Fruit fly (Drosophila melanogaster) whole organism, embryonic: ENCODE results near the gene Rab35.

Experiments used
- Adf1 ChIP-seq: fragments of 200-800 bp; sonication (Bioruptor generic); IDR thresholded peaks from 2 replicates; pipeline ENCODE4 v1.3.6; 2022; ENCODE audit warnings: missing biosample characterization, missing genetic modification characterization
- Atf3 ChIP-seq: fragments of 200-800 bp; sonication (Bioruptor generic); optimal IDR thresholded peaks from 3 replicates; lab custom pipeline; 2016; ENCODE audit warnings: missing biosample characterization, missing genetic modification characterization
- BEAF-32 ChIP-seq: fragments of 200-800 bp; sonication (Bioruptor generic); optimal IDR thresholded peaks from 3 replicates; lab custom pipeline; 2017; ENCODE audit warnings: missing biosample characterization, missing genetic modification characterization, mild to moderate bottlenecking, moderate library complexity, missing genetic modification reagents
- Bdp1 ChIP-seq: fragments of 200-800 bp; sonication (Bioruptor generic); optimal IDR thresholded peaks from 3 replicates; lab custom pipeline; 2016; ENCODE audit warnings: missing biosample characterization, missing genetic modification characterization
- CG10431 ChIP-seq: fragments of 200-800 bp; sonication (Bioruptor generic); optimal IDR thresholded peaks from 3 replicates; lab custom pipeline; 2018; ENCODE audit warnings: missing biosample characterization, mild to moderate bottlenecking, missing genetic modification characterization
- CG12659 ChIP-seq: fragments of 200-800 bp; sonication (Bioruptor generic); optimal IDR thresholded peaks from 3 replicates; lab custom pipeline; 2017; ENCODE audit warnings: mild to moderate bottlenecking, missing biosample characterization, missing genetic modification reagents, missing genetic modification characterization
- CG14667 ChIP-seq: fragments of 200-800 bp; sonication (Bioruptor generic); IDR thresholded peaks from 2 replicates; pipeline ENCODE4 v1.3.6; 2022; ENCODE audit warnings: missing biosample characterization, missing genetic modification characterization
- CG15073 ChIP-seq: fragments of 200-800 bp; sonication (Bioruptor generic); optimal IDR thresholded peaks from 2 replicates; lab custom pipeline; 2016; ENCODE audit warnings: missing biosample characterization, missing genetic modification characterization
- CG16779 ChIP-seq: fragments of 200-800 bp; sonication (Bioruptor generic); IDR thresholded peaks from 2 replicates; pipeline ENCODE4 v1.3.6; 2022; ENCODE audit warnings: missing biosample characterization, missing genetic modification characterization
- CG16813 ChIP-seq: fragments of 200-800 bp; sonication (Bioruptor generic); IDR thresholded peaks from 3 replicates; pipeline ENCODE4 v1.3.6; 2022; ENCODE audit warnings: missing biosample characterization, missing genetic modification characterization; ENCODE audit not compliant: partially characterized antibody
- CG17361 ChIP-seq: fragments of 200-800 bp; sonication (Bioruptor generic); IDR thresholded peaks from 3 replicates; pipeline ENCODE4 v1.3.6; 2022; ENCODE audit warnings: missing biosample characterization, missing genetic modification characterization
- CG17829 ChIP-seq: fragments of 200-800 bp; optimal IDR thresholded peaks from 2 replicates; lab custom pipeline; 2019; ENCODE audit warnings: missing biosample characterization, mild to moderate bottlenecking, missing genetic modification characterization, moderate library complexity
- CG18262 ChIP-seq: fragments of 200-800 bp; optimal IDR thresholded peaks from 3 replicates; lab custom pipeline; 2019; ENCODE audit warnings: missing biosample characterization, mild to moderate bottlenecking, missing genetic modification characterization, moderate library complexity
- CG30431 ChIP-seq: fragments of 200-800 bp; sonication (Bioruptor generic); optimal IDR thresholded peaks from 2 replicates; lab custom pipeline; 2017; ENCODE audit warnings: missing biosample characterization, missing genetic modification characterization
- CG31365 ChIP-seq: fragments of 200-800 bp; sonication (Bioruptor generic); optimal IDR thresholded peaks from 2 replicates; lab custom pipeline; 2018; ENCODE audit warnings: missing biosample characterization, mild to moderate bottlenecking, missing genetic modification characterization
- CG34376 ChIP-seq: fragments of 200-800 bp; sonication (Bioruptor generic); optimal IDR thresholded peaks from 2 replicates; lab custom pipeline; 2018; ENCODE audit warnings: missing biosample characterization, mild to moderate bottlenecking, missing genetic modification characterization
- CG4360 ChIP-seq: fragments of 200-800 bp; sonication (Bioruptor generic); IDR thresholded peaks from 2 replicates; pipeline ENCODE4 v1.3.6; 2022; ENCODE audit warnings: missing biosample characterization, missing genetic modification characterization
- CG4707 ChIP-seq: fragments of 200-800 bp; sonication (Bioruptor generic); optimal IDR thresholded peaks from 2 replicates; lab custom pipeline; 2018; ENCODE audit warnings: missing biosample characterization, mild to moderate bottlenecking, missing genetic modification characterization, moderate library complexity
- CG4820 ChIP-seq: fragments of 200-800 bp; sonication (Bioruptor generic); optimal IDR thresholded peaks from 3 replicates; lab custom pipeline; 2016; ENCODE audit warnings: missing biosample characterization, missing genetic modification characterization
- CG4854 ChIP-seq: fragments of 200-800 bp; sonication (Bioruptor generic); optimal IDR thresholded peaks from 2 replicates; lab custom pipeline; 2016; ENCODE audit warnings: missing biosample characterization, missing genetic modification characterization, inconsistent platforms
- CG6254 ChIP-seq: fragments of 200-800 bp; sonication (Bioruptor generic); optimal IDR thresholded peaks from 3 replicates; lab custom pipeline; 2017; ENCODE audit warnings: mild to moderate bottlenecking, missing biosample characterization, missing genetic modification reagents, missing genetic modification characterization
- CG6689 ChIP-seq: fragments of 200-800 bp; sonication (Bioruptor generic); IDR thresholded peaks from 2 replicates; pipeline ENCODE4 v1.3.6; 2022; ENCODE audit warnings: missing biosample characterization, missing genetic modification characterization
- Dfd ChIP-seq, 2 experiments: fragments of >200 bp; optimal IDR thresholded peaks; 2 replicates each; lab custom pipeline; 2017; ENCODE audit warnings: missing biosample characterization in 2 of 2, missing genetic modification characterization in 2 of 2
- Dip3 ChIP-seq: fragments of 200-800 bp; sonication (Bioruptor generic); optimal IDR thresholded peaks from 3 replicates; lab custom pipeline; 2016; ENCODE audit warnings: missing biosample characterization, missing genetic modification characterization
- Fer3 ChIP-seq: fragments of 200-800 bp; sonication (Bioruptor generic); optimal IDR thresholded peaks from 2 replicates; lab custom pipeline; 2018; ENCODE audit warnings: missing biosample characterization, mild to moderate bottlenecking, missing genetic modification characterization, moderate library complexity
- Gsc ChIP-seq: fragments of 200-800 bp; sonication (Bioruptor generic); IDR thresholded peaks from 2 replicates; pipeline ENCODE4 v1.3.6; 2022; ENCODE audit warnings: missing biosample characterization, missing genetic modification characterization
- H2.0 ChIP-seq: fragments of 200-800 bp; sonication (Bioruptor generic); IDR thresholded peaks from 2 replicates; pipeline ENCODE4 v1.3.6; 2022; ENCODE audit warnings: missing biosample characterization, missing genetic modification characterization
- HLH4C ChIP-seq: fragments of 200-800 bp; sonication (Bioruptor generic); IDR thresholded peaks from 3 replicates; pipeline ENCODE4 v1.3.6; 2022; ENCODE audit warnings: missing biosample characterization, missing genetic modification characterization; ENCODE audit not compliant: partially characterized antibody
- Hr51 ChIP-seq, 2 experiments: fragments of 200-800 bp; sonication (Bioruptor generic); optimal IDR thresholded peaks; 2 replicates in 1 of 2; 3 replicates in 1 of 2; lab custom pipeline; 2016 to 2018; ENCODE audit warnings: missing biosample characterization in 2 of 2, missing genetic modification characterization in 2 of 2, mild to moderate bottlenecking in 1 of 2, moderate library complexity in 1 of 2
- Hr78 ChIP-seq, 2 experiments: fragments of 200-800 bp in 1 of 2; fragments of >200 bp in 1 of 2; sonication (Bioruptor generic) in 1 of 2; optimal IDR thresholded peaks; 2 replicates each; lab custom pipeline; 2017 to 2019; ENCODE audit warnings: missing biosample characterization in 2 of 2, missing genetic modification characterization in 2 of 2, mild to moderate bottlenecking in 1 of 2, moderate library complexity in 1 of 2
- MESR4 ChIP-seq: fragments of 200-800 bp; sonication (Bioruptor generic); optimal IDR thresholded peaks from 2 replicates; lab custom pipeline; 2018; ENCODE audit warnings: missing biosample characterization, mild to moderate bottlenecking, missing genetic modification characterization, moderate library complexity
- Meics ChIP-seq: fragments of 200-800 bp; sonication (Bioruptor generic); optimal IDR thresholded peaks from 2 replicates; lab custom pipeline; 2017; ENCODE audit warnings: missing biosample characterization, mild to moderate bottlenecking, missing genetic modification characterization
- Myb ChIP-seq: fragments of 200-800 bp; sonication (Bioruptor generic); optimal IDR thresholded peaks from 2 replicates; lab custom pipeline; 2016; ENCODE audit warnings: missing biosample characterization, missing genetic modification characterization
- Poxn ChIP-seq: fragments of 200-800 bp; sonication (Bioruptor generic); IDR thresholded peaks from 2 replicates; pipeline ENCODE4 v1.3.6; 2022; ENCODE audit warnings: missing biosample characterization, missing genetic modification characterization
- Ravus ChIP-seq: fragments of 200-800 bp; sonication (Bioruptor generic); IDR thresholded peaks from 2 replicates; pipeline ENCODE4 v1.3.6; 2022; ENCODE audit warnings: missing biosample characterization, missing genetic modification characterization
- Scr ChIP-seq: fragments of 200-800 bp; sonication (Bioruptor generic); IDR thresholded peaks from 2 replicates; pipeline ENCODE4 v1.3.6; 2022; ENCODE audit warnings: missing biosample characterization, missing genetic modification characterization; ENCODE audit not compliant: partially characterized antibody
- Sry-δ ChIP-seq: fragments of 200-800 bp; sonication (Bioruptor generic); optimal IDR thresholded peaks from 2 replicates; lab custom pipeline; 2016; ENCODE audit warnings: missing biosample characterization, missing genetic modification characterization
- ac ChIP-seq: fragments of 200-800 bp; sonication (Bioruptor generic); optimal IDR thresholded peaks from 3 replicates; lab custom pipeline; 2017; ENCODE audit warnings: missing biosample characterization, mild to moderate bottlenecking, missing genetic modification characterization
- ara ChIP-seq: fragments of 200-800 bp; sonication (Bioruptor generic); IDR thresholded peaks from 2 replicates; pipeline ENCODE4 v1.3.6; 2022; ENCODE audit warnings: missing biosample characterization, missing genetic modification characterization
- ato ChIP-seq: fragments of 200-800 bp; sonication (Bioruptor generic); IDR thresholded peaks from 2 replicates; pipeline ENCODE4 v1.3.6; 2022; ENCODE audit warnings: missing biosample characterization, missing genetic modification characterization; ENCODE audit not compliant: partially characterized antibody
- crp ChIP-seq, 2 experiments: fragments of 200-800 bp; sonication (Bioruptor generic); optimal IDR thresholded peaks; 2 replicates in 1 of 2; 3 replicates in 1 of 2; lab custom pipeline; 2017; ENCODE audit warnings: missing biosample characterization in 2 of 2, missing genetic modification characterization in 2 of 2, mild to moderate bottlenecking in 1 of 2, moderate library complexity in 1 of 2
- dmrt11E ChIP-seq: fragments of 200-800 bp; sonication (Bioruptor generic); optimal IDR thresholded peaks from 3 replicates; lab custom pipeline; 2018; ENCODE audit warnings: missing biosample characterization, mild to moderate bottlenecking, missing genetic modification characterization, moderate library complexity
- ken ChIP-seq: fragments of 200-800 bp; sonication (Bioruptor generic); IDR thresholded peaks from 3 replicates; pipeline ENCODE4 v1.3.6; 2022; ENCODE audit warnings: missing biosample characterization, missing genetic modification characterization
- klu ChIP-seq: fragments of 200-800 bp; sonication (Bioruptor generic); IDR thresholded peaks from 2 replicates; pipeline ENCODE4 v1.3.6; 2022; ENCODE audit warnings: missing biosample characterization, missing genetic modification characterization
- lmd ChIP-seq: fragments of 200-800 bp; sonication (Bioruptor generic); IDR thresholded peaks from 2 replicates; pipeline ENCODE4 v1.3.6; 2022; ENCODE audit warnings: missing biosample characterization, missing genetic modification characterization
- lola ChIP-seq, 3 experiments: fragments of >200 bp in 2 of 3; fragments of 200-800 bp in 1 of 3; sonication (Bioruptor generic) in 1 of 3; optimal IDR thresholded peaks; 2 replicates each; lab custom pipeline; 2017 to 2019; ENCODE audit warnings: missing biosample characterization in 3 of 3, missing genetic modification characterization in 3 of 3, mild to moderate bottlenecking in 1 of 3, moderate library complexity in 1 of 3
- luna ChIP-seq: fragments of 200-800 bp; sonication (Bioruptor generic); optimal IDR thresholded peaks from 2 replicates; lab custom pipeline; 2016; ENCODE audit warnings: missing biosample characterization, missing genetic modification characterization
- odd ChIP-seq: fragments of 200-800 bp; sonication (Bioruptor generic); optimal IDR thresholded peaks from 2 replicates; lab custom pipeline; 2017; ENCODE audit warnings: missing biosample characterization, mild to moderate bottlenecking, missing genetic modification characterization
- p53 ChIP-seq: fragments of 200-800 bp; sonication (Bioruptor generic); optimal IDR thresholded peaks from 2 replicates; lab custom pipeline; 2016; ENCODE audit warnings: missing biosample characterization, missing genetic modification characterization
- vnd ChIP-seq: fragments of 200-800 bp; sonication (Bioruptor generic); IDR thresholded peaks from 3 replicates; pipeline ENCODE4 v1.3.6; 2022; ENCODE audit warnings: missing biosample characterization, missing genetic modification characterization; ENCODE audit not compliant: partially characterized antibody

Gene Rab35

DNA sequence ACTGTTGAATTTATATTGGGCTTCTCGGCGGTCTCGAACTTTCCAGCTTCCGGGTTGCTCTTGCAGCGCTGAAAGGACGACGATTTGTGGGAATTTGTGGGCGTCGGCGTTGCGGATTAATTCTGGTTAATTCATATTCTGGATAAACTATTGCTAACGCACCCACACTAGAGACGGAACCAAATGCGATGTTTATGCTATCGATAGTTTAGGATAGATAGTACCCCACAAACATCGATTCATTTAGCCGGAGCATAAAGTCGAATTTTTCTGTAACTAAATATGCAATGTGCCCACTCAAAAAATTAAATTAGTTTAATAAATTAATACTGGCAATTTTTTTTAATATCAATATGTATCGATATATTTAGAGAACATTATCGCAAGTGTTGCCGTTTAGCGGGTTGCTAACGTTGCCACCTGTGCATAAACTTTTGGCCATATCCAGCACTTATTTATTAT is at the start of gene Rab35 (continued):
- TF ChIP-seq Adf1 (GFP tag; lab: Robert Waterston, UW) (no peak), CG34376 (no peak), ac (no peak), CG4820 (GFP tag; lab: Kevin White, UChicago) (peak; percentile 11), CG18262 (tag; lab: Kevin White, UChicago) (no peak), MESR4 (GFP tag; lab: Kevin White, UChicago) (peak; percentile 82), CG15073 (GFP tag; lab: Kevin White, UChicago) (no peak), CG4360 (GFP tag; lab: Robert Waterston, UW) (no peak), p53 (no peak), Hr51 (GFP tag; optimal IDR thresholded peaks at IDR 0.05; lab: Kevin White, UChicago) (no peak), H2.0 (no peak), CG16813 (peak; percentile 95), Meics (GFP tag; lab: Kevin White, UChicago) (no peak), Ravus (GFP tag; lab: Robert Waterston, UW) (no peak), CG10431 (no peak), Dip3 (GFP tag; lab: Kevin White, UChicago) (peak; percentile 2), luna (GFP tag; lab: Kevin White, UChicago) (no peak), Hr78 (GFP tag; optimal IDR thresholded peaks at IDR 0.05; lab: Kevin White, UChicago) (no peak), Dfd (GFP tag; optimal IDR thresholded peaks at IDR 0.05; lab: Kevin White, UChicago) (no peak), BEAF-32 (peak; percentile 96), Myb (no peak), CG12659 (GFP tag; lab: Kevin White, UChicago) (peak; percentile 31), odd (GFP tag; lab: Kevin White, UChicago) (no peak), Poxn (GFP tag; lab: Robert Waterston, UW) (no peak), CG14667 (GFP tag; lab: Robert Waterston, UW) (no peak), klu (GFP tag; lab: Robert Waterston, UW) (no peak), CG4707 (no peak), CG31365 (tag; lab: Kevin White, UChicago) (no peak), vnd (peak; percentile 94), CG16779 (GFP tag; lab: Robert Waterston, UW) (no peak), Sry-δ (peak; percentile 92), CG30431 (GFP tag; lab: Kevin White, UChicago) (no peak), lola (GFP tag; optimal IDR thresholded peaks at IDR 0.05; lab: Kevin White, UChicago) (no peak), crp (GFP tag; optimal IDR thresholded peaks at IDR 0.05; lab: Kevin White, UChicago) (no peak), CG6689 (GFP tag; lab: Robert Waterston, UW) (no peak), Bdp1 (GFP tag; lab: Kevin White, UChicago) (no peak), dmrt11E (tag; lab: Kevin White, UChicago) (no peak), lmd (GFP tag; lab: Robert Waterston, UW) (no peak), Fer3 (no peak), ken (GFP tag; lab: Robert Waterston, UW) (no peak), Gsc (GFP tag; lab: Robert Waterston, UW) (no peak), CG6254 (no peak), Atf3 (GFP tag; lab: Kevin White, UChicago) (no peak), CG17829 (tag; lab: Kevin White, UChicago) (peak; percentile 17), ara (GFP tag; lab: Robert Waterston, UW) (no peak), CG4854 (GFP tag; lab: Kevin White, UChicago) (no peak), Scr (peak; percentile 96), HLH4C (GFP tag; lab: Robert Waterston, UW) (peak; percentile 92), ato (GFP tag; lab: Robert Waterston, UW) (peak; percentile 84), CG17361 (GFP tag; lab: Robert Waterston, UW) (0 out of 3 replicates have a peak, but pooled peaks have one; percentile 27)
